Fruit fly (Drosophila melanogaster) whole organism, embryonic: ENCODE results near the gene Ser.

Source experiments
- CG10565 ChIP-seq: fragments of 200-800 bp; sonication (Bioruptor generic); optimal IDR thresholded peaks from 3 replicates; lab custom pipeline; 2016; ENCODE audit warnings: missing biosample characterization, mild to moderate bottlenecking, missing genetic modification characterization
- CG10654 ChIP-seq: fragments of 200-800 bp; sonication (Bioruptor generic); optimal IDR thresholded peaks from 2 replicates; lab custom pipeline; 2016; ENCODE audit warnings: missing biosample characterization, missing genetic modification characterization
- CG11696 ChIP-seq: fragments of 200-800 bp; sonication (Bioruptor generic); IDR thresholded peaks from 2 replicates; pipeline ENCODE4 v1.3.6; 2022; ENCODE audit warnings: missing biosample characterization, missing genetic modification characterization
- CG12391 ChIP-seq: fragments of 200-800 bp; sonication (Bioruptor generic); optimal IDR thresholded peaks from 3 replicates; lab custom pipeline; 2018; ENCODE audit warnings: missing biosample characterization, mild to moderate bottlenecking, missing genetic modification characterization, moderate library complexity
- CG12659 ChIP-seq: fragments of 200-800 bp; sonication (Bioruptor generic); optimal IDR thresholded peaks from 3 replicates; lab custom pipeline; 2017; ENCODE audit warnings: mild to moderate bottlenecking, missing biosample characterization, missing genetic modification reagents, missing genetic modification characterization
- CG14050 ChIP-seq: fragments of 200-800 bp; sonication (Bioruptor generic); IDR thresholded peaks from 3 replicates; pipeline ENCODE4 v1.3.6; 2022; ENCODE audit warnings: missing biosample characterization, missing genetic modification characterization
- CG14860 ChIP-seq: fragments of 200-800 bp; sonication (Bioruptor generic); IDR thresholded peaks from 3 replicates; pipeline ENCODE4 v1.3.6; 2022; ENCODE audit warnings: missing biosample characterization, missing genetic modification characterization; ENCODE audit not compliant: partially characterized antibody
- CG1529 ChIP-seq: fragments of 200-800 bp; sonication (Bioruptor generic); optimal IDR thresholded peaks from 3 replicates; lab custom pipeline; 2018; ENCODE audit warnings: missing biosample characterization, missing genetic modification characterization
- CG1647 ChIP-seq: fragments of 200-800 bp; sonication (Bioruptor generic); optimal IDR thresholded peaks from 3 replicates; lab custom pipeline; 2016; ENCODE audit warnings: missing biosample characterization, missing genetic modification characterization
- CG17359 ChIP-seq: fragments of 200-800 bp; sonication (Bioruptor generic); optimal IDR thresholded peaks from 3 replicates; lab custom pipeline; 2018; ENCODE audit warnings: missing biosample characterization, mild to moderate bottlenecking, missing genetic modification characterization, moderate library complexity
- CG17361 ChIP-seq: fragments of 200-800 bp; sonication (Bioruptor generic); IDR thresholded peaks from 3 replicates; pipeline ENCODE4 v1.3.6; 2022; ENCODE audit warnings: missing biosample characterization, missing genetic modification characterization
- CG2129 ChIP-seq: fragments of 200-800 bp; sonication (Bioruptor generic); IDR thresholded peaks from 2 replicates; pipeline ENCODE4 v1.3.6; 2022; ENCODE audit warnings: missing biosample characterization, missing genetic modification characterization; ENCODE audit not compliant: partially characterized antibody
- CG34376 ChIP-seq: fragments of 200-800 bp; sonication (Bioruptor generic); optimal IDR thresholded peaks from 2 replicates; lab custom pipeline; 2018; ENCODE audit warnings: missing biosample characterization, mild to moderate bottlenecking, missing genetic modification characterization
- CG3995 ChIP-seq: fragments of 200-800 bp; sonication (Bioruptor generic); optimal IDR thresholded peaks from 3 replicates; lab custom pipeline; 2016; ENCODE audit warnings: missing biosample characterization, missing genetic modification characterization
- CG6175 ChIP-seq: fragments of 200-800 bp; sonication (Bioruptor generic); IDR thresholded peaks from 3 replicates; pipeline ENCODE4 v1.3.6; 2022; ENCODE audit warnings: missing biosample characterization, missing genetic modification characterization
- CG6254 ChIP-seq: fragments of 200-800 bp; sonication (Bioruptor generic); optimal IDR thresholded peaks from 3 replicates; lab custom pipeline; 2017; ENCODE audit warnings: mild to moderate bottlenecking, missing biosample characterization, missing genetic modification reagents, missing genetic modification characterization
- CG6272 ChIP-seq: fragments of 200-800 bp; sonication (Bioruptor generic); IDR thresholded peaks from 2 replicates; pipeline ENCODE4 v1.3.6; 2022; ENCODE audit warnings: missing biosample characterization, missing genetic modification characterization
- CG7357 ChIP-seq: fragments of 200-800 bp; sonication (Bioruptor generic); IDR thresholded peaks from 3 replicates; pipeline ENCODE4 v1.3.6; 2022; ENCODE audit warnings: missing biosample characterization, missing genetic modification characterization
- CG7786 ChIP-seq: fragments of 200-800 bp; sonication (Bioruptor generic); optimal IDR thresholded peaks from 2 replicates; lab custom pipeline; 2016; ENCODE audit warnings: missing biosample characterization, missing genetic modification characterization
- Chrac-16 ChIP-seq: fragments of 200-800 bp; sonication (Bioruptor generic); optimal IDR thresholded peaks from 3 replicates; lab custom pipeline; 2016; ENCODE audit warnings: missing biosample characterization, missing genetic modification characterization
- CoRest ChIP-seq: fragments of 200-800 bp; sonication (Bioruptor generic); optimal IDR thresholded peaks from 3 replicates; lab custom pipeline; 2018; ENCODE audit warnings: missing biosample characterization, mild to moderate bottlenecking, missing genetic modification characterization, moderate library complexity
- Dbx ChIP-seq: fragments of 200-800 bp; sonication (Bioruptor generic); IDR thresholded peaks from 3 replicates; pipeline ENCODE4 v1.3.6; 2022; ENCODE audit warnings: missing biosample characterization, missing genetic modification characterization
- Doc3 ChIP-seq: fragments of 200-800 bp; sonication (Bioruptor generic); IDR thresholded peaks from 3 replicates; pipeline ENCODE4 v1.3.6; 2022; ENCODE audit warnings: missing biosample characterization, missing genetic modification characterization; ENCODE audit not compliant: partially characterized antibody
- Ets97D ChIP-seq: fragments of 200-800 bp; sonication (Bioruptor generic); optimal IDR thresholded peaks from 3 replicates; lab custom pipeline; 2016; ENCODE audit warnings: missing biosample characterization, missing genetic modification characterization
- Hand ChIP-seq: fragments of 200-800 bp; sonication (Bioruptor generic); optimal IDR thresholded peaks from 2 replicates; lab custom pipeline; 2017; ENCODE audit warnings: mild to moderate bottlenecking, missing biosample characterization, missing genetic modification reagents, missing genetic modification characterization
- HmgZ ChIP-seq: fragments of 200-800 bp; sonication (Bioruptor generic); optimal IDR thresholded peaks from 2 replicates; lab custom pipeline; 2018; ENCODE audit warnings: missing biosample characterization, mild to moderate bottlenecking, missing genetic modification characterization
- Hr78 ChIP-seq, 2 experiments: fragments of 200-800 bp in 1 of 2; fragments of >200 bp in 1 of 2; sonication (Bioruptor generic) in 1 of 2; optimal IDR thresholded peaks; 2 replicates each; lab custom pipeline; 2017 to 2019; ENCODE audit warnings: missing biosample characterization in 2 of 2, missing genetic modification characterization in 2 of 2, mild to moderate bottlenecking in 1 of 2, moderate library complexity in 1 of 2
- MTF-1 ChIP-seq: fragments of 200-800 bp; sonication (Bioruptor generic); optimal IDR thresholded peaks from 2 replicates; lab custom pipeline; 2018; ENCODE audit warnings: missing biosample characterization, mild to moderate bottlenecking, missing genetic modification characterization, borderline replicate concordance
- Max ChIP-seq: fragments of 200-800 bp; sonication (Bioruptor generic); optimal IDR thresholded peaks from 2 replicates; lab custom pipeline; 2016; ENCODE audit warnings: missing biosample characterization, mild to moderate bottlenecking, missing genetic modification characterization
- NfI ChIP-seq: fragments of 200-800 bp; sonication (Bioruptor generic); optimal IDR thresholded peaks from 3 replicates; lab custom pipeline; 2018; ENCODE audit warnings: missing biosample characterization, mild to moderate bottlenecking, missing genetic modification characterization, moderate library complexity
- al ChIP-seq: fragments of 200-800 bp; sonication (Bioruptor generic); IDR thresholded peaks from 2 replicates; pipeline ENCODE4 v1.3.6; 2022; ENCODE audit warnings: missing biosample characterization, missing genetic modification characterization
- aop ChIP-seq: fragments of 200-800 bp; sonication (Bioruptor generic); IDR thresholded peaks from 2 replicates; pipeline ENCODE4 v1.3.6; 2022; ENCODE audit warnings: missing biosample characterization, missing genetic modification characterization
- bab2 ChIP-seq: fragments of 200-800 bp; sonication (Bioruptor generic); optimal IDR thresholded peaks from 2 replicates; lab custom pipeline; 2016; ENCODE audit warnings: missing biosample characterization, missing genetic modification characterization
- cato ChIP-seq: fragments of 200-800 bp; sonication (Bioruptor generic); optimal IDR thresholded peaks from 2 replicates; lab custom pipeline; 2016; ENCODE audit warnings: missing biosample characterization, missing genetic modification characterization, borderline replicate concordance
- dan ChIP-seq: fragments of 200-800 bp; sonication (Bioruptor generic); IDR thresholded peaks from 2 replicates; pipeline ENCODE4 v1.3.6; 2022; ENCODE audit warnings: missing biosample characterization, missing genetic modification characterization
- esg ChIP-seq: fragments of 200-800 bp; sonication (Bioruptor generic); conservative IDR thresholded peaks from 2 replicates; pipeline ENCODE4 v1.3.6; 2022; ENCODE audit warnings: missing biosample characterization, missing genetic modification characterization
- gcm2 ChIP-seq: fragments of 200-800 bp; sonication (Bioruptor generic); optimal IDR thresholded peaks from 2 replicates; lab custom pipeline; 2016; ENCODE audit warnings: missing biosample characterization, missing genetic modification characterization
- gt ChIP-seq: fragments of 200-800 bp; sonication (Bioruptor generic); IDR thresholded peaks from 2 replicates; pipeline ENCODE4 v1.3.6; 2022; ENCODE audit warnings: missing biosample characterization, missing genetic modification characterization
- nom ChIP-seq: fragments of 200-800 bp; sonication (Bioruptor generic); optimal IDR thresholded peaks from 2 replicates; lab custom pipeline; 2017; ENCODE audit warnings: missing biosample characterization, missing genetic modification characterization, mild to moderate bottlenecking, moderate library complexity, missing genetic modification reagents
- org-1 ChIP-seq: fragments of 200-800 bp; sonication (Bioruptor generic); optimal IDR thresholded peaks from 2 replicates; lab custom pipeline; 2017; ENCODE audit warnings: missing biosample characterization, missing genetic modification characterization
- pho ChIP-seq: fragments of 200-800 bp; sonication (Bioruptor generic); optimal IDR thresholded peaks from 2 replicates; lab custom pipeline; 2016; ENCODE audit warnings: missing biosample characterization, missing genetic modification characterization
- phol ChIP-seq: fragments of 200-800 bp; sonication (Bioruptor generic); optimal IDR thresholded peaks from 3 replicates; lab custom pipeline; 2018; ENCODE audit warnings: missing biosample characterization, mild to moderate bottlenecking, missing genetic modification characterization, moderate library complexity
- prd ChIP-seq, 3 experiments: fragments of >200 bp in 2 of 3; fragments of 200-800 bp in 1 of 3; sonication (Bioruptor generic) in 1 of 3; optimal IDR thresholded peaks in 2 of 3; IDR thresholded peaks in 1 of 3; 2 replicates in 2 of 3; 3 replicates in 1 of 3; pipeline versions ENCODE4 v1.3.6 to Lab custom; 2017 to 2022; ENCODE audit warnings: missing biosample characterization in 1 of 3, missing genetic modification characterization in 1 of 3
- repo ChIP-seq: fragments of 200-800 bp; sonication (Bioruptor generic); optimal IDR thresholded peaks from 2 replicates; lab custom pipeline; 2016; ENCODE audit warnings: missing biosample characterization, missing genetic modification characterization
- schlank ChIP-seq: fragments of 200-800 bp; sonication (Bioruptor generic); optimal IDR thresholded peaks from 2 replicates; lab custom pipeline; 2018; ENCODE audit warnings: missing biosample characterization, mild to moderate bottlenecking, missing genetic modification characterization
- scrt ChIP-seq: fragments of 200-800 bp; sonication (Bioruptor generic); optimal IDR thresholded peaks from 2 replicates; lab custom pipeline; 2018; ENCODE audit warnings: missing biosample characterization, mild to moderate bottlenecking, missing genetic modification characterization, moderate library complexity
- sisA ChIP-seq: fragments of 200-800 bp; sonication (Bioruptor generic); IDR thresholded peaks from 2 replicates; pipeline ENCODE4 v1.3.6; 2022; ENCODE audit warnings: missing biosample characterization, missing genetic modification characterization
- tgo ChIP-seq: fragments of 200-800 bp; sonication (Bioruptor generic); IDR thresholded peaks from 3 replicates; pipeline ENCODE4 v1.3.6; 2022; ENCODE audit warnings: missing biosample characterization, missing genetic modification characterization
- tio ChIP-seq: fragments of 200-800 bp; sonication (Bioruptor generic); optimal IDR thresholded peaks from 2 replicates; lab custom pipeline; 2017; ENCODE audit warnings: missing biosample characterization, missing genetic modification characterization, inconsistent platforms
- usp ChIP-seq: fragments of >200 bp; optimal IDR thresholded peaks from 2 replicates; lab custom pipeline; 2017; ENCODE audit warnings: missing biosample characterization, missing genetic modification characterization
- vnd ChIP-seq: fragments of 200-800 bp; sonication (Bioruptor generic); IDR thresholded peaks from 3 replicates; pipeline ENCODE4 v1.3.6; 2022; ENCODE audit warnings: missing biosample characterization, missing genetic modification characterization; ENCODE audit not compliant: partially characterized antibody

Gene Ser

DNA sequence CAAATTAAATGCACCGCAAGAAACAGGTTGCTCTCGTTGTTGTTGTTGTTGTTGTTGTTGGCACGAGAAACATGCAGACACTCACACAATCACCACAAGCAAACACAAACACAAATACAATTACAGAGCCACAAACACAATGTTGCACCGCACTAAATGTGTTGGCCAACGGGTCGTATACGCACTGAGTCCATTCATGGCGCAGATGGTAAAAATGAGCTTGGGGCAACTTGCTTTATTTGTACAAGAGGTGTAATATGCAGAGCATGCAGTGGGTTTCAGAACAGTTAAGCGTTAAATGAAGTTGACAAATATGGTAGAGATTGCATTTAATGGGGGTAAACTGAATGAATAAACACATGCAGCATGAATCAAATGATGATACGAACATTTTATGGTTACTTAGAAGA is 56.1 kb downstream of the Ser start (continued):
- TF ChIP-seq Ets97D (no peak), al (GFP tag; lab: Robert Waterston, UW) (no peak), CG10654 (GFP tag; lab: Kevin White, UChicago) (peak; percentile 42), CG17359 (tag; lab: Kevin White, UChicago) (peak; percentile 61), sisA (GFP tag; lab: Robert Waterston, UW) (no peak), Hr78 (GFP tag; optimal IDR thresholded peaks at IDR 0.05; lab: Kevin White, UChicago) (peak in 1 of 2 experiments; percentile 68), CG17361 (GFP tag; lab: Robert Waterston, UW) (peak; percentile 56; the same call in 2 of the 3 replicates), CG6272 (GFP tag; lab: Robert Waterston, UW) (no peak), aop (no peak), gt (no peak), CG1647 (GFP tag; lab: Kevin White, UChicago) (no peak), org-1 (GFP tag; lab: Kevin White, UChicago) (peak; percentile 61), scrt (no peak), CG2129 (GFP tag; lab: Robert Waterston, UW) (no peak), CG1529 (GFP tag; lab: Kevin White, UChicago) (peak; percentile 64), nom (no peak), Max (no peak), dan (GFP tag; lab: Robert Waterston, UW) (no peak), CG14860 (GFP tag; lab: Robert Waterston, UW) (no peak), HmgZ (no peak), Dbx (no peak), usp (no peak), CG12659 (peak; percentile 11), CG14050 (no peak), tgo (GFP tag; lab: Robert Waterston, UW) (no peak), CG6254 (peak; percentile 38), CG34376 (GFP tag; lab: Kevin White, UChicago) (no peak), CoRest (tag; lab: Kevin White, UChicago) (peak; percentile 22), Doc3 (GFP tag; lab: Robert Waterston, UW) (no peak), cato (GFP tag; lab: Kevin White, UChicago) (no peak), CG11696 (GFP tag; lab: Robert Waterston, UW) (no peak), bab2 (peak; percentile 16), CG7786 (no peak), vnd (GFP tag; lab: Robert Waterston, UW) (no peak), CG3995 (GFP tag; lab: Kevin White, UChicago) (no peak), prd (optimal IDR thresholded peaks at IDR 0.05; lab: Kevin White, UChicago) (no peak), prd (GFP tag; IDR thresholded peaks at IDR 0.05; lab: Robert Waterston, UW) (no peak), phol (no peak), repo (GFP tag; lab: Kevin White, UChicago) (no peak), CG6175 (no peak), tio (GFP tag; lab: Kevin White, UChicago) (no peak), Chrac-16 (GFP tag; lab: Kevin White, UChicago) (no peak), Hand (GFP tag; lab: Kevin White, UChicago) (no peak), schlank (tag; lab: Kevin White, UChicago) (no peak), CG7357 (GFP tag; lab: Robert Waterston, UW) (no peak), CG12391 (tag; lab: Kevin White, UChicago) (peak; percentile 27), NfI (no peak), gcm2 (GFP tag; lab: Kevin White, UChicago) (no peak), MTF-1 (no peak), pho (GFP tag; lab: Kevin White, UChicago) (no peak), CG10565 (no peak), esg (GFP tag; lab: Robert Waterston, UW) (no peak)
